Worm (Caenorhabditis elegans) whole organism, L1 larva: ENCODE data around the gene ttbk-7.
"Not testable (repeated sequence)": the region's sequence is repeated elsewhere in the genome, so short reads cannot be mapped to it uniquely, and the experiment has no call there.

ENCODE experiments used
- C04F5.9 ChIP-seq: sonication (generic microtip); optimal IDR thresholded peaks from 2 replicates; lab custom pipeline; 2016; ENCODE audit warnings: missing genetic modification characterization, missing compliant biosample characterization
- C16A3.4 ChIP-seq: fragments of 150-350 bp; optimal IDR thresholded peaks from 2 replicates; lab custom pipeline; 2014; ENCODE audit warnings: missing biosample characterization, missing genetic modification characterization
- aha-1 ChIP-seq: fragments of 150-350 bp; optimal IDR thresholded peaks from 2 replicates; lab custom pipeline; 2014; ENCODE audit warnings: missing biosample characterization, missing genetic modification characterization
- alr-1 ChIP-seq: fragments of 200-800 bp; sonication (Bioruptor generic); optimal IDR thresholded peaks from 2 replicates; lab custom pipeline; 2018; ENCODE audit warnings: borderline replicate concordance, mild to moderate bottlenecking, missing genetic modification characterization, missing compliant biosample characterization
- ceh-63 ChIP-seq: fragments of 200-800 bp; sonication (Bioruptor generic); optimal IDR thresholded peaks from 2 replicates; lab custom pipeline; 2018; ENCODE audit warnings: mild to moderate bottlenecking, missing genetic modification characterization, missing compliant biosample characterization
- ceh-82 ChIP-seq, 3 experiments: fragments of 150-350 bp in 1 of 3; sonication (generic microtip) in 2 of 3; optimal IDR thresholded peaks; 2 replicates each; lab custom pipeline; 2014 to 2017; ENCODE audit warnings: missing biosample characterization in 3 of 3, missing genetic modification characterization in 3 of 3
- efl-1 ChIP-seq, 4 experiments: fragments of 150-350 bp; optimal IDR thresholded peaks in 3 of 4; peaks in 1 of 4; 1 replicate in 1 of 4; 2 replicates in 3 of 4; lab custom pipeline; 2014; ENCODE audit warnings: missing biosample characterization in 2 of 4, missing genetic modification characterization in 2 of 4, missing genetic modification reagents in 2 of 4
- elt-2 ChIP-seq: sonication (generic microtip); optimal IDR thresholded peaks from 2 replicates; lab custom pipeline; 2016; ENCODE audit warnings: missing genetic modification characterization, mild to moderate bottlenecking, inconsistent platforms, missing compliant biosample characterization, missing genetic modification reagents
- ets-5 ChIP-seq: fragments of 200-800 bp; sonication (Bioruptor generic); IDR thresholded peaks from 2 replicates; pipeline ENCODE4 v1.3.6; 2022; ENCODE audit warnings: missing genetic modification characterization, missing compliant biosample characterization
- fkh-8 ChIP-seq: sonication (generic microtip); optimal IDR thresholded peaks from 2 replicates; lab custom pipeline; 2016; ENCODE audit warnings: mild to moderate bottlenecking, missing genetic modification characterization, missing compliant biosample characterization
- fos-1 ChIP-seq: fragments of 150-350 bp; optimal IDR thresholded peaks from 2 replicates; lab custom pipeline; 2014; ENCODE audit warnings: missing biosample characterization, missing genetic modification characterization
- grh-1 ChIP-seq: fragments of 200-800 bp; sonication (Bioruptor generic); IDR thresholded peaks from 2 replicates; pipeline ENCODE4 v1.3.6; 2022; ENCODE audit warnings: missing genetic modification reagents, missing genetic modification characterization, missing compliant biosample characterization
- jun-1 ChIP-seq: fragments of 150-350 bp; optimal IDR thresholded peaks from 2 replicates; lab custom pipeline; 2014; ENCODE audit warnings: missing biosample characterization, missing genetic modification reagents, missing genetic modification characterization
- lin-14 ChIP-seq: fragments of 200-800 bp; sonication (Bioruptor generic); optimal IDR thresholded peaks from 2 replicates; lab custom pipeline; 2018; ENCODE audit warnings: mild to moderate bottlenecking, missing genetic modification characterization, moderate library complexity, missing compliant biosample characterization
- lin-15B ChIP-seq: fragments of 150-350 bp; sonication (generic microtip); optimal IDR thresholded peaks from 3 replicates; lab custom pipeline; 2014; ENCODE audit warnings: missing biosample characterization, missing genetic modification characterization
- lin-39 ChIP-seq: fragments of 150-350 bp; optimal IDR thresholded peaks from 2 replicates; lab custom pipeline; 2014; ENCODE audit warnings: missing biosample characterization, missing genetic modification reagents, missing genetic modification characterization
- mef-2 ChIP-seq: fragments of 150-350 bp; optimal IDR thresholded peaks from 2 replicates; lab custom pipeline; 2014; ENCODE audit warnings: missing biosample characterization, missing genetic modification characterization
- nhr-11 ChIP-seq: fragments of 150-350 bp; optimal IDR thresholded peaks from 2 replicates; lab custom pipeline; 2014; ENCODE audit warnings: missing biosample characterization, missing genetic modification characterization
- nhr-19 ChIP-seq: fragments of 200-800 bp; sonication (Bioruptor generic); conservative IDR thresholded peaks from 2 replicates; pipeline ENCODE4 v1.3.6; 2022; ENCODE audit warnings: missing genetic modification characterization, missing compliant biosample characterization
- nhr-28 ChIP-seq: fragments of 150-350 bp; optimal IDR thresholded peaks from 2 replicates; lab custom pipeline; 2014; ENCODE audit warnings: missing biosample characterization, missing genetic modification characterization
- nhr-77 ChIP-seq: fragments of 150-350 bp; optimal IDR thresholded peaks from 2 replicates; lab custom pipeline; 2014; ENCODE audit warnings: missing biosample characterization, missing genetic modification characterization
- nhr-84 ChIP-seq: sonication (generic microtip); optimal IDR thresholded peaks from 2 replicates; lab custom pipeline; 2017; ENCODE audit warnings: missing biosample characterization, missing genetic modification characterization
- nhr-85 ChIP-seq: sonication (generic microtip); peaks from one replicate; lab custom pipeline; 2016; ENCODE audit warnings: missing genetic modification characterization, inconsistent platforms, missing compliant biosample characterization
- pag-3 ChIP-seq: sonication (generic microtip); optimal IDR thresholded peaks from 2 replicates; lab custom pipeline; 2017; ENCODE audit warnings: missing genetic modification characterization, mild to moderate bottlenecking, missing compliant biosample characterization, antibody characterized with exemption, borderline replicate concordance; ENCODE audit not compliant: insufficient read depth
- pax-3 ChIP-seq: fragments of 200-800 bp; sonication (Bioruptor generic); optimal IDR thresholded peaks from 2 replicates; lab custom pipeline; 2018; ENCODE audit warnings: mild to moderate bottlenecking, missing genetic modification characterization, moderate library complexity, missing compliant biosample characterization
- sox-4 ChIP-seq: sonication (generic microtip); optimal IDR thresholded peaks from 2 replicates; lab custom pipeline; 2016; ENCODE audit warnings: missing genetic modification characterization, missing compliant biosample characterization
- swsn-7 ChIP-seq: sonication (generic microtip); optimal IDR thresholded peaks from 2 replicates; lab custom pipeline; 2016; ENCODE audit warnings: missing genetic modification characterization, missing compliant biosample characterization
- unc-62 ChIP-seq: fragments of 150-350 bp; optimal IDR thresholded peaks from 2 replicates; lab custom pipeline; 2014; ENCODE audit warnings: missing biosample characterization, missing genetic modification reagents, missing genetic modification characterization
- unc-86 ChIP-seq: sonication (generic microtip); optimal IDR thresholded peaks from 2 replicates; lab custom pipeline; 2016; ENCODE audit warnings: missing genetic modification characterization, missing compliant biosample characterization
- unc-98 ChIP-seq: fragments of 200-800 bp; sonication (Bioruptor generic); IDR thresholded peaks from 2 replicates; pipeline ENCODE4 v1.3.6; 2022; ENCODE audit warnings: missing genetic modification characterization, missing compliant biosample characterization
- vab-15 ChIP-seq: sonication (generic microtip); optimal IDR thresholded peaks from 2 replicates; lab custom pipeline; 2017; ENCODE audit warnings: missing genotype, mild to moderate bottlenecking, missing genetic modification characterization, missing compliant biosample characterization
- zip-4 ChIP-seq: fragments of 200-800 bp; sonication (Bioruptor generic); optimal IDR thresholded peaks from 2 replicates; lab custom pipeline; 2018; ENCODE audit warnings: mild to moderate bottlenecking, missing genetic modification characterization, moderate library complexity, missing compliant biosample characterization

The ttbk-7 gene

ce11 chrV:12865615-12866014 lies 30.1 kb downstream of the ttbk-7 start, which contains the start of gene T07F10.5:
T07F10.5 (plus strand) TSS chrV:12865915.
- not testable (repeated sequence) for TF ChIP-seq zip-4; ets-5 (GFP tag; lab: Robert Waterston, UW); nhr-28

- TF ChIP-seq fkh-8 (tag; lab: Kevin White, UChicago) (no peak), nhr-84 (tag; lab: Kevin White, UChicago) (no peak), ceh-63 (GFP tag; lab: Kevin White, UChicago) (no peak), unc-62 (no peak), ceh-82 (tag; optimal IDR thresholded peaks at IDR 0.05; lab: Kevin White, UChicago) (no peak), vab-15 (tag; lab: Kevin White, UChicago) (no peak), unc-86 (tag; lab: Kevin White, UChicago) (no peak), C16A3.4 (tag; lab: Kevin White, UChicago) (no peak), lin-15B (tag; lab: Kevin White, UChicago) (no peak), lin-14 (GFP tag; lab: Kevin White, UChicago) (no peak), nhr-19 (GFP tag; lab: Robert Waterston, UW) (no peak), sox-4 (tag; lab: Kevin White, UChicago) (no peak), pag-3 (tag; lab: Kevin White, UChicago) (no peak), pax-3 (tag; lab: Kevin White, UChicago) (no peak)
These were observed 36.5 kb downstream of the ttbk-7 start, which contains the start of gene anp-1 for ce11 chrV:12859144-12859543. anp-1 (plus strand) TSS chrV:12859444.

- TF ChIP-seq swsn-7 (tag; lab: Kevin White, UChicago) (no peak), jun-1 (tag; lab: Kevin White, UChicago) (no peak), unc-98 (GFP tag; lab: Robert Waterston, UW) (no peak), alr-1 (tag; lab: Kevin White, UChicago) (no peak), nhr-77 (tag; lab: Kevin White, UChicago) (no peak), elt-2 (tag; lab: Kevin White, UChicago) (peak; percentile 5), fos-1 (tag; lab: Kevin White, UChicago) (no peak)
These were observed 40.9 kb downstream of the ttbk-7 start, which contains the start of gene C44H9.7 for ce11 chrV:12854766-12855165. C44H9.7 (minus strand) TSS chrV:12854866.

ce11 chrV:12852355-12852754 lies 43.3 kb downstream of the ttbk-7 start:
- TF ChIP-seq mef-2 (no peak), pax-3 (tag; lab: Kevin White, UChicago) (peak; percentile 20), elt-2 (tag; lab: Kevin White, UChicago) (peak; percentile 49), aha-1 (no peak)

ce11 chrV:12849736-12850135 lies 45.9 kb downstream of the ttbk-7 start, which contains the start of gene C44H9.5:
C44H9.5 (minus strand) TSS chrV:12849864.
- TF ChIP-seq C04F5.9, result no peak
- TF ChIP-seq vab-15 (tag; lab: Kevin White, UChicago), result no peak
- no peak for TF ChIP-seq nhr-11 (tag; lab: Kevin White, UChicago)

ce11 chrV:12845247-12845646 lies 50.4 kb downstream of the ttbk-7 start, which contains the start of gene C44H9.6:
C44H9.6 (minus strand) TSS chrV:12845347.
- no peak for TF ChIP-seq swsn-7 (tag; lab: Kevin White, UChicago)
- TF ChIP-seq grh-1 (GFP tag; lab: Robert Waterston, UW), result no peak
- TF ChIP-seq elt-2 (tag; lab: Kevin White, UChicago), result no peak
- TF ChIP-seq nhr-85, result no peak
- TF ChIP-seq fkh-8 (tag; lab: Kevin White, UChicago), result no peak
- no peak for TF ChIP-seq sox-4 (tag; lab: Kevin White, UChicago)
- no peak for TF ChIP-seq efl-1 (optimal IDR thresholded peaks at IDR 0.05; lab: Kevin White, UChicago)
- TF ChIP-seq efl-1 (GFP tag; optimal IDR thresholded peaks at IDR 0.05 in 1 of 2; lab: Kevin White, UChicago), result peak in 1 of 2 experiments; percentile 67
- TF ChIP-seq lin-39 (tag; lab: Kevin White, UChicago), result no peak
